Worm (Caenorhabditis elegans): ENCODE data around the gene H11L12.1.

- no peak for TF ChIP-seq unc-39 (tag; optimal IDR thresholded peaks at IDR 0.05)
- TF ChIP-seq daf-19 (GFP tag; conservative IDR thresholded peaks at IDR 0.05), result no peak
- TF ChIP-seq lir-3 (tag; optimal IDR thresholded peaks at IDR 0.05), result no peak
- peak in 1 of 2 experiments; percentile 35 for TF ChIP-seq mdl-1 (tag; optimal IDR thresholded peaks at IDR 0.05)
- TF ChIP-seq zfp-2 (tag; optimal IDR thresholded peaks at IDR 0.05), result no peak
- no peak for TF ChIP-seq D1046.2 (GFP tag; IDR thresholded peaks at IDR 0.05)
- peak; percentile 16 for TF ChIP-seq mep-1 (tag; optimal IDR thresholded peaks at IDR 0.05)
- no peak for TF ChIP-seq lin-15B (tag; optimal IDR thresholded peaks at IDR 0.05)
- TF ChIP-seq dpl-1 (GFP tag; optimal IDR thresholded peaks at IDR 0.05), result no peak
- no peak for TF ChIP-seq ztf-11 (tag; optimal IDR thresholded peaks at IDR 0.05)
- no peak for TF ChIP-seq duxl-1 (tag; optimal IDR thresholded peaks at IDR 0.05; ENCODE audit: poor library complexity)
- TF ChIP-seq nhr-48 (tag; optimal IDR thresholded peaks at IDR 0.05), result no peak
- no peak for TF ChIP-seq pha-4 (GFP tag; IDR thresholded peaks at IDR 0.05)
- no peak for TF ChIP-seq pha-4 (tag; optimal IDR thresholded peaks at IDR 0.05)
- no peak for TF ChIP-seq lin-39 (tag; optimal IDR thresholded peaks at IDR 0.05)
Measured at ce11 chrX:17714342-17715011, 3.0 kb upstream of the H11L12.1 start, which contains the start of gene cTel55X.1.

All from whole organism, L4 larva.